Fruit fly (Drosophila melanogaster) whole organism, larva: ENCODE measurements around the gene hkb.

ENCODE experiments used
- noc ChIP-seq: fragments of 200-800 bp; sonication (Bioruptor generic); optimal IDR thresholded peaks from 3 replicates; lab custom pipeline; 2019; ENCODE audit warnings: missing biosample characterization, mild to moderate bottlenecking, missing genetic modification characterization, moderate library complexity

hkb gene

dm6 chr3R:4346636-4347035 is at the start of gene hkb:
hkb (minus strand) TSS chr3R:4346646.
- no peak for TF ChIP-seq noc (tag; lab: Kevin White, UChicago)

DNA sequence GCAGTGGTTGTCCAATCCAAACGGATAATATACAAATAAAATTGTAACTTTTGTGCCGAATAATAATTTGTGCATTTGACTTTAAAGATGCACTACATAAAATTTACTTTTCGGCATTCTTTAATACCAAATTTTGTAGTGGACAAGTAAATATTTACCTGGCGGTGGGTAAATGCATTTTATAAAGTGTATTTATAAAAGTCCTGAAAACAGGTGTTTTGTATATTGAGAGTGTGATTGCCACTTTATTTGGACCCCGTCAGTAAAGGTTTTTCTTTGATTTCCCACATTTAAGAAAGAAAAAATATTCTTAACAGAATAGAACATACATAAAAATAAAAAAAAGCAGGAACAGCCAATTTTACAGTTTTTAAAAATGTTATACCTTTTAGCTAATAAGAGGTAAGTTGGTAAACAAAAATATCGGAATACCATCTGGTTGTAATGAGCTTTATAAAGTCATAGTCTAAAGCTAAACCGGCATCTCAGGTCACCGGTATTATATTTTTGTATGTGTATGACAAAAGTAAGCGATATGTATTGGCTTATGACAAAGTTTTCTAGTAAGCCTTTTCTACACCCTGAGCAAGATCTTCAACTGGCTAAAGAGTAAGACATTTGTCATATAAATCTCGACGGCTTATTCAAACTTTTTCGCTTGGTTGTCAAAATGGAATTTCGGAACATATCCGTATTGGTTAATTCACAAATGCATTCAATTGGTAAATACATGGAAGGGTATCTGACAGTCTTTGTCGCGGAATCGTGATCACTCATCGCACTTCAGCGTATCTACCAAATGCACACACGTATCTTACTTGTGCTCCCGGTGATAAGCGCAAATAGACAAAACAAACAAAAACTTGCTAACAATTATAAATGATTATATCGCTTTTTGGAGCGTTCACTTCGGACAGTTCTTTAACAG is 48.5 kb upstream of the hkb start:
- peak; percentile 96 for TF ChIP-seq noc (tag; lab: Kevin White, UChicago)

- TF ChIP-seq noc (tag; lab: Kevin White, UChicago): no peak
Measured at dm6 chr3R:4394117-4394516, 47.7 kb upstream of the hkb start, which contains the start of gene CG34112. CG34112 (minus strand) TSS chr3R:4394259.

dm6 chr3R:4390133-4390532 is 43.7 kb upstream of the hkb start, which contains the start of gene CG14646:
CG14646 (plus strand) TSS chr3R:4390366.
- no peak for TF ChIP-seq noc (tag; lab: Kevin White, UChicago)

DNA sequence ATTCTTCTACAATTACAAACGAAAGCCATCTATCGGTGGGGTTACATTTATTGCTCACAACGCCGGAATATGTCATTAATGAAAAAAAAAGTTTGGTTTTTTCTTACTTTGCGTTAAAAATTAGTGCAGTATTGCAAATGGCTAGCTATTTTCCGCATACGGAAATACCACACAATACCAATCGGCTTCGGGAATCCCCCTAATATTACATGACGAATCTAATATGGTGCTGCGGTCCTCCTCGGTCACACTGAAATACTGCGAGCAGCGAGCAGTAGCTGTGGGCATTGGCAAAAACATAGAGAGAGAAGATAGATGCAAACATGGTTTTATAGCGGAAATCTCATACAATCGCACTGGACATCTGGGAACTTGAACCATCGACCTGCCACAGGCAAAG is 41.0 kb upstream of the hkb start, which contains the start of gene tub:
tub (plus strand) TSS at position 253 of the 400 bp plus-strand sequence.
- TF ChIP-seq noc (tag; lab: Kevin White, UChicago): peak; percentile 31

- TF ChIP-seq noc (tag; lab: Kevin White, UChicago): no peak
Measured at dm6 chr3R:4382165-4382564, 35.7 kb upstream of the hkb start.

- TF ChIP-seq noc (tag; lab: Kevin White, UChicago): no peak
Measured at dm6 chr3R:4381079-4381919, 34.9 kb upstream of the hkb start, which contains the start of gene Cont. Cont (plus strand) TSS chr3R:4381306.

dm6 chr3R:4378363-4379354 is 32.2 kb upstream of the hkb start, which contains the start of gene Sfxn1-3:
Sfxn1-3 (plus strand) TSS chr3R:4378600.
- TF ChIP-seq noc (tag; lab: Kevin White, UChicago): peak; percentile 81

DNA sequence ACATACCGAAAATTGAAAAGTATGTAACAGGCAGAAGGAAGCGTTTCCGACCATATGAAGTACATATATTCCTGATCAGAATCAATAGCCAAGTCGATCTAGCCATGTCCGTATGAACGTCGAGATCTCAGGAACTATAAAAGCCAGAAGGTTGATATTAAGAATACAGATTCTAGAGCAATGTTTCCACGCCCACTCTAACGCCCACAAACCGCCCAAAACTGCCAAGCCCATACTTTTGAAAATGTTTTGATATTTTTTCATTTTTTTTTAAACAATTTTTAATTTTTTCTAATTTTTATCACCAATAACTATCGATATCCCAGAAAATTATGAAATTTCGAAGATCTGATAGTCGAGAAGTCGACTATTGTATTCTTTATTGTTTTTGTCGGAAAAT is 15.6 kb upstream of the hkb start:
- TF ChIP-seq noc (tag; lab: Kevin White, UChicago): no peak

DNA sequence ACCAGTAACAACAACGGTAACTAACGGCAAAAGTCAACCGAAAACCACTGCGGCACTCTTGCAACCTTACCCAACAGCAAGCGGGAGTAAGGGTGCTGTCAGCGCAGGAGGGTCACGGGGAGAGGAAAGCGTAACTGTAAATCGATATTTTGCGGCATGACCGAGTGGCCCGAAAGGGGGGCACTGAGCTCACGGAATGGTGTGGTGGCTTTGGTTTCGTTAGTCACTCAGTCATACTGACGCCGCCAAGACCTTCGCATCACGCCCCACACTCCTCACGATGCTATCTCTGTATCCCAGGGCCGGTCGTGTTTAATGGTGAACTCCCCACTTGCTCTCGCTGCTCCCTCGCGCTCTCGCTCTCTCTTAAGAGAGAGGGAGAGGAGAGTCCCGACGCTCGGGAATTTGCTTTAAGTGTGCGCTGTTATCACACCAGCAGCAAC is 14.2 kb upstream of the hkb start:
- TF ChIP-seq noc (tag; lab: Kevin White, UChicago): no peak

- TF ChIP-seq noc (tag; lab: Kevin White, UChicago): no peak
Measured at dm6 chr3R:4359625-4360024, 13.2 kb upstream of the hkb start, which contains the start of gene CG1090. CG1090 (plus strand) TSS chr3R:4359883.

DNA sequence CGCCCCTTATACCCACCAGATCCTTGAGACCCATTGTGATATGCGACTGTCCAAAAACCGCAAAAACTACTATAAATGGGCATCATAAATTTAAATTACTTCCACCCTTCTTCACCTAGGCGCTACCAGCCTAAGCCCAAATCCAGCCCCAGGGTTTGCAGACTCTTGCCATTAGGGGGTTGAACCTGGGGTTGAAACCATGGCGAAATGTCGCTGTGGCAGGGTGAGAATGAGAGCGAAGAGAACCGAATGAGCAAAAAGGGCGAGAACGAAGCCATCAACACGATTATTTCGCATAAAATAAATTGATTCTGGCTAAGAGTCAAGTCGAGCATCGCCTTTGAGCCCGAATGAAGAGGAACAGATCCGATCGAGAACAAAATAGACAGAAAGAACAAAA is 7.1 kb upstream of the hkb start:
- TF ChIP-seq noc (tag; lab: Kevin White, UChicago): no peak

DNA sequence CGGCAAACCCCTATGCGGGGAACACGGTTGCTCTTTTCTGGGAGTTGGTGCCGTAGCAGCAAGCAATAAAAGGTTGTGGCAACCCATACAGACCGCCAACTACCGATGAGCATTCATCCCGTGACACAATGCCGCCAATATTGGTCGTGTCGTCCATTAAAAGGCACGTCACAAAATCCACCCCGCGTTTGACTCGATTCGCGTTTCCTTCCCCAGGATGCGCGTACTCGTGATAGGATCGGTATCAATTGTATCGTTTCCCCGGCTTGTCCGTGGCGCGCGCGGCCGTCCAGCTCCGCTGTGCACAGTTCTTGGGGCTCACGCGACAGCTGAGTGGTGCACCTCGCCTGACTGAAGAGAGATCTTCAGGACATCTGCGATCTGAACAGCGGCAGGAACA is 3.8 kb upstream of the hkb start:
- TF ChIP-seq noc (tag; lab: Kevin White, UChicago): no peak

dm6 chr3R:4348197-4348814 is 1.9 kb upstream of the hkb start:
- no peak for TF ChIP-seq noc (tag; lab: Kevin White, UChicago)
